Fruit fly (Drosophila melanogaster) whole organism, embryonic: ENCODE measurements around the gene dati.

Experiments used
- B-H2 ChIP-seq: fragments of 200-800 bp; sonication (Bioruptor generic); optimal IDR thresholded peaks from 2 replicates; lab custom pipeline; 2018; ENCODE audit warnings: missing biosample characterization, mild to moderate bottlenecking, missing genetic modification characterization
- BEAF-32 ChIP-seq: fragments of 200-800 bp; sonication (Bioruptor generic); optimal IDR thresholded peaks from 3 replicates; lab custom pipeline; 2017; ENCODE audit warnings: missing biosample characterization, missing genetic modification characterization, mild to moderate bottlenecking, moderate library complexity, missing genetic modification reagents
- CG10979 ChIP-seq: fragments of 200-800 bp; sonication (Bioruptor generic); optimal IDR thresholded peaks from 2 replicates; lab custom pipeline; 2018; ENCODE audit warnings: missing biosample characterization, mild to moderate bottlenecking, missing genetic modification characterization, moderate library complexity
- CG11398 ChIP-seq: fragments of 200-800 bp; sonication (Bioruptor generic); optimal IDR thresholded peaks from 2 replicates; lab custom pipeline; 2016; ENCODE audit warnings: missing biosample characterization, missing genetic modification characterization
- CG14014 ChIP-seq: fragments of 200-800 bp; sonication (Bioruptor generic); IDR thresholded peaks from 2 replicates; pipeline ENCODE4 v1.3.6; 2022; ENCODE audit warnings: missing biosample characterization, missing genetic modification characterization
- CG16779 ChIP-seq: fragments of 200-800 bp; sonication (Bioruptor generic); IDR thresholded peaks from 2 replicates; pipeline ENCODE4 v1.3.6; 2022; ENCODE audit warnings: missing biosample characterization, missing genetic modification characterization
- CG17385 ChIP-seq: fragments of 200-800 bp; sonication (Bioruptor generic); optimal IDR thresholded peaks from 3 replicates; lab custom pipeline; 2018; ENCODE audit warnings: missing biosample characterization, mild to moderate bottlenecking, missing genetic modification characterization
- CG17802 ChIP-seq: fragments of 200-800 bp; sonication (Bioruptor generic); optimal IDR thresholded peaks from 2 replicates; lab custom pipeline; 2018; ENCODE audit warnings: missing biosample characterization, mild to moderate bottlenecking, missing genetic modification characterization, moderate library complexity
- CG2120 ChIP-seq: fragments of 200-800 bp; sonication (Bioruptor generic); optimal IDR thresholded peaks from 3 replicates; lab custom pipeline; 2016; ENCODE audit warnings: missing biosample characterization, missing genetic modification characterization
- CG2199 ChIP-seq: fragments of 200-800 bp; sonication (Bioruptor generic); IDR thresholded peaks from 3 replicates; pipeline ENCODE4 v1.3.6; 2022; ENCODE audit warnings: missing biosample characterization, missing genetic modification characterization
- CG2875 ChIP-seq: fragments of 200-800 bp; sonication (Bioruptor generic); optimal IDR thresholded peaks from 2 replicates; lab custom pipeline; 2017; ENCODE audit warnings: missing biosample characterization, mild to moderate bottlenecking, missing genetic modification characterization, missing genetic modification reagents
- CG31388 ChIP-seq: fragments of 200-800 bp; sonication (Bioruptor generic); optimal IDR thresholded peaks from 2 replicates; lab custom pipeline; 2016; ENCODE audit warnings: missing biosample characterization, missing genetic modification characterization
- CG3281 ChIP-seq: fragments of 200-800 bp; sonication (Bioruptor generic); optimal IDR thresholded peaks from 3 replicates; lab custom pipeline; 2017; ENCODE audit warnings: missing biosample characterization, mild to moderate bottlenecking, missing genetic modification characterization
- CG5245 ChIP-seq: fragments of 200-800 bp; sonication (Bioruptor generic); optimal IDR thresholded peaks from 3 replicates; lab custom pipeline; 2016; ENCODE audit warnings: missing biosample characterization, missing genetic modification characterization
- CG6254 ChIP-seq: fragments of 200-800 bp; sonication (Bioruptor generic); optimal IDR thresholded peaks from 3 replicates; lab custom pipeline; 2017; ENCODE audit warnings: mild to moderate bottlenecking, missing biosample characterization, missing genetic modification reagents, missing genetic modification characterization
- CG7556 ChIP-seq: fragments of 200-800 bp; sonication (Bioruptor generic); optimal IDR thresholded peaks from 2 replicates; lab custom pipeline; 2017; ENCODE audit warnings: missing biosample characterization, mild to moderate bottlenecking, missing genetic modification characterization
- CG8290 ChIP-seq, 3 experiments: fragments of 200-800 bp; sonication (Bioruptor generic); optimal IDR thresholded peaks; 2 replicates each; lab custom pipeline; 2016 to 2019; ENCODE audit warnings: missing biosample characterization in 3 of 3, missing genetic modification characterization in 3 of 3, mild to moderate bottlenecking in 2 of 3, moderate library complexity in 1 of 3
- CG8388 ChIP-seq: fragments of 200-800 bp; sonication (Bioruptor generic); optimal IDR thresholded peaks from 2 replicates; lab custom pipeline; 2019; ENCODE audit warnings: missing biosample characterization, mild to moderate bottlenecking, missing genetic modification characterization, moderate library complexity
- CG8765 ChIP-seq: fragments of 200-800 bp; sonication (Bioruptor generic); IDR thresholded peaks from 2 replicates; pipeline ENCODE4 v1.3.6; 2022; ENCODE audit warnings: missing biosample characterization, missing genetic modification characterization
- CG9932 ChIP-seq: fragments of 200-800 bp; sonication (Bioruptor generic); IDR thresholded peaks from 2 replicates; pipeline ENCODE4 v1.3.6; 2022; ENCODE audit warnings: missing biosample characterization, missing genetic modification characterization
- CHES-1-like ChIP-seq: fragments of 200-800 bp; sonication (Bioruptor generic); optimal IDR thresholded peaks from 2 replicates; lab custom pipeline; 2016; ENCODE audit warnings: missing biosample characterization, missing genetic modification characterization
- Hr3 ChIP-seq: fragments of 200-800 bp; sonication (Bioruptor generic); optimal IDR thresholded peaks from 3 replicates; lab custom pipeline; 2016; ENCODE audit warnings: missing biosample characterization, missing genetic modification characterization
- Hr51 ChIP-seq, 2 experiments: fragments of 200-800 bp; sonication (Bioruptor generic); optimal IDR thresholded peaks; 2 replicates in 1 of 2; 3 replicates in 1 of 2; lab custom pipeline; 2016 to 2018; ENCODE audit warnings: missing biosample characterization in 2 of 2, missing genetic modification characterization in 2 of 2, mild to moderate bottlenecking in 1 of 2, moderate library complexity in 1 of 2
- Med ChIP-seq: fragments of 200-800 bp; sonication (Bioruptor generic); peaks from one replicate; lab custom pipeline; 2016; ENCODE audit warnings: missing biosample characterization, missing genetic modification characterization, mild to moderate bottlenecking, inconsistent platforms, moderate library complexity
- Myb ChIP-seq: fragments of 200-800 bp; sonication (Bioruptor generic); optimal IDR thresholded peaks from 2 replicates; lab custom pipeline; 2016; ENCODE audit warnings: missing biosample characterization, missing genetic modification characterization
- Rx ChIP-seq: fragments of 200-800 bp; sonication (Bioruptor generic); IDR thresholded peaks from 2 replicates; pipeline ENCODE4 v1.3.6; 2022; ENCODE audit warnings: missing biosample characterization, missing genetic modification characterization
- Sox102F ChIP-seq: fragments of 200-800 bp; sonication (Bioruptor generic); optimal IDR thresholded peaks from 2 replicates; lab custom pipeline; 2018; ENCODE audit warnings: missing biosample characterization, mild to moderate bottlenecking, missing genetic modification characterization, moderate library complexity
- Sry-β ChIP-seq: fragments of 200-800 bp; sonication (Bioruptor generic); optimal IDR thresholded peaks from 2 replicates; lab custom pipeline; 2018; ENCODE audit warnings: missing biosample characterization, mild to moderate bottlenecking, missing genetic modification characterization, moderate library complexity
- Xbp1 ChIP-seq: fragments of 200-800 bp; sonication (Bioruptor generic); optimal IDR thresholded peaks from 3 replicates; lab custom pipeline; 2016; ENCODE audit warnings: missing biosample characterization, mild to moderate bottlenecking, missing genetic modification characterization
- ato ChIP-seq: fragments of 200-800 bp; sonication (Bioruptor generic); IDR thresholded peaks from 2 replicates; pipeline ENCODE4 v1.3.6; 2022; ENCODE audit warnings: missing biosample characterization, missing genetic modification characterization; ENCODE audit not compliant: partially characterized antibody
- bbx ChIP-seq: fragments of 200-800 bp; sonication (Bioruptor generic); IDR thresholded peaks from 2 replicates; pipeline ENCODE4 v1.3.6; 2022; ENCODE audit warnings: missing biosample characterization, missing genetic modification characterization; ENCODE audit not compliant: partially characterized antibody
- cg ChIP-seq: fragments of 200-800 bp; sonication (Bioruptor generic); optimal IDR thresholded peaks from 3 replicates; lab custom pipeline; 2019; ENCODE audit warnings: missing biosample characterization, mild to moderate bottlenecking, missing genetic modification characterization, moderate library complexity
- chif ChIP-seq, 2 experiments: fragments of 200-800 bp; sonication (Bioruptor generic); optimal IDR thresholded peaks; 3 replicates each; lab custom pipeline; 2016; ENCODE audit warnings: missing biosample characterization in 2 of 2, missing genetic modification characterization in 2 of 2
- dmrt11E ChIP-seq: fragments of 200-800 bp; sonication (Bioruptor generic); optimal IDR thresholded peaks from 3 replicates; lab custom pipeline; 2018; ENCODE audit warnings: missing biosample characterization, mild to moderate bottlenecking, missing genetic modification characterization, moderate library complexity
- gt ChIP-seq: fragments of 200-800 bp; sonication (Bioruptor generic); IDR thresholded peaks from 2 replicates; pipeline ENCODE4 v1.3.6; 2022; ENCODE audit warnings: missing biosample characterization, missing genetic modification characterization
- lbe ChIP-seq: fragments of 200-800 bp; sonication (Bioruptor generic); optimal IDR thresholded peaks from 2 replicates; lab custom pipeline; 2016; ENCODE audit warnings: missing biosample characterization, mild to moderate bottlenecking, missing genetic modification characterization
- pan ChIP-seq, 4 experiments: fragments of >200 bp in 3 of 4; fragments of 200-800 bp in 1 of 4; sonication (Bioruptor generic) in 1 of 4; optimal IDR thresholded peaks in 3 of 4; IDR thresholded peaks in 1 of 4; 2 replicates each; pipeline versions ENCODE4 v1.3.6 to Lab custom; 2017 to 2022; ENCODE audit warnings: missing biosample characterization in 2 of 4, missing genetic modification characterization in 2 of 4, mixed read lengths in 1 of 4
- pros ChIP-seq: fragments of 200-800 bp; sonication (Bioruptor generic); optimal IDR thresholded peaks from 3 replicates; lab custom pipeline; 2019; ENCODE audit warnings: missing biosample characterization, mild to moderate bottlenecking, missing genetic modification characterization, moderate library complexity
- schlank ChIP-seq: fragments of 200-800 bp; sonication (Bioruptor generic); optimal IDR thresholded peaks from 2 replicates; lab custom pipeline; 2018; ENCODE audit warnings: missing biosample characterization, mild to moderate bottlenecking, missing genetic modification characterization
- shn ChIP-seq: fragments of 200-800 bp; sonication (Bioruptor generic); optimal IDR thresholded peaks from 3 replicates; lab custom pipeline; 2016; ENCODE audit warnings: missing biosample characterization, missing genetic modification characterization
- sna ChIP-seq: fragments of 200-800 bp; sonication (Bioruptor generic); IDR thresholded peaks from 2 replicates; pipeline ENCODE4 v1.3.6; 2022; ENCODE audit warnings: missing biosample characterization, missing genetic modification characterization; ENCODE audit not compliant: partially characterized antibody
- stc ChIP-seq: fragments of 200-800 bp; sonication (Bioruptor generic); IDR thresholded peaks from 2 replicates; pipeline ENCODE4 v1.3.6; 2022; ENCODE audit warnings: missing biosample characterization, missing genetic modification characterization
- sug ChIP-seq: fragments of 200-800 bp; optimal IDR thresholded peaks from 2 replicates; lab custom pipeline; 2019; ENCODE audit warnings: missing biosample characterization, mild to moderate bottlenecking, missing genetic modification characterization, moderate library complexity
- wek ChIP-seq: fragments of 200-800 bp; sonication (Bioruptor generic); optimal IDR thresholded peaks from 3 replicates; lab custom pipeline; 2018; ENCODE audit warnings: missing biosample characterization, mild to moderate bottlenecking, missing genetic modification characterization, moderate library complexity
- z ChIP-seq: fragments of 200-800 bp; sonication (Bioruptor generic); IDR thresholded peaks from 3 replicates; pipeline ENCODE4 v1.3.6; 2022; ENCODE audit warnings: missing biosample characterization, missing genetic modification characterization
- zen ChIP-seq: fragments of 200-800 bp; sonication (Bioruptor generic); optimal IDR thresholded peaks from 3 replicates; lab custom pipeline; 2018; ENCODE audit warnings: missing biosample characterization, mild to moderate bottlenecking, missing genetic modification characterization, moderate library complexity
- zfh2 ChIP-seq: fragments of 200-800 bp; sonication (Bioruptor generic); optimal IDR thresholded peaks from 2 replicates; lab custom pipeline; 2016; ENCODE audit warnings: missing biosample characterization, missing genetic modification characterization

The dati gene

dm6 chr4:395505-395868, at the start of gene dati:
Gene dati (minus strand): TSS chr4:395605.
- peak; percentile 14 for TF ChIP-seq Med (GFP tag; lab: Kevin White, UChicago)
- no peak for TF ChIP-seq CG2875 (GFP tag; lab: Kevin White, UChicago)
- no peak for TF ChIP-seq CG14014
- TF ChIP-seq Hr3, result no peak
- TF ChIP-seq shn (GFP tag; lab: Kevin White, UChicago), result no peak
- TF ChIP-seq stc (GFP tag; lab: Robert Waterston, UW), result no peak
- TF ChIP-seq CG2199 (GFP tag; lab: Robert Waterston, UW), result 0 out of 3 replicates have a peak, but pooled peaks have one; percentile 64
- TF ChIP-seq sna (GFP tag; lab: Robert Waterston, UW), result no peak
- no peak for TF ChIP-seq CG11398 (GFP tag; lab: Kevin White, UChicago)
- no peak for TF ChIP-seq CG8388
- no peak for TF ChIP-seq CG8765 (GFP tag; lab: Robert Waterston, UW)
- TF ChIP-seq CHES-1-like (GFP tag; lab: Kevin White, UChicago), result no peak

- TF ChIP-seq Hr51 (GFP tag; optimal IDR thresholded peaks at IDR 0.05; lab: Kevin White, UChicago), result peak in 1 of 2 experiments; percentile 6
- TF ChIP-seq CG2199 (GFP tag; lab: Robert Waterston, UW), result 0 out of 3 replicates have a peak, but pooled peaks have one; percentile 27
- TF ChIP-seq CG17385 (GFP tag; lab: Kevin White, UChicago), result no peak
- TF ChIP-seq CG10979 (tag; lab: Kevin White, UChicago), result peak; percentile 21
- TF ChIP-seq CG5245 (GFP tag; lab: Kevin White, UChicago), result no peak
- TF ChIP-seq CG3281 (GFP tag; lab: Kevin White, UChicago), result no peak
- peak; percentile 25 for TF ChIP-seq Myb (GFP tag; lab: Kevin White, UChicago)
- no peak for TF ChIP-seq bbx (GFP tag; lab: Robert Waterston, UW)
- TF ChIP-seq ato, result no peak
- TF ChIP-seq Sox102F, result no peak
- TF ChIP-seq Rx (GFP tag; lab: Robert Waterston, UW), result no peak
- peak; percentile 33 for TF ChIP-seq Sry-β
- peak; percentile 97 for TF ChIP-seq CG17802 (tag; lab: Kevin White, UChicago)
- no peak for TF ChIP-seq pan (optimal IDR thresholded peaks at IDR 0.05; lab: Kevin White, UChicago)
- TF ChIP-seq pan (GFP tag; optimal IDR thresholded peaks at IDR 0.05 in 1 of 2, IDR thresholded peaks at IDR 0.05 in 1 of 2), result peak in 1 of 2 experiments; percentile 44
- TF ChIP-seq pros, result no peak
- TF ChIP-seq Xbp1, result peak; percentile 22
- no peak for TF ChIP-seq CG9932 (GFP tag; lab: Robert Waterston, UW)
- TF ChIP-seq gt (GFP tag; lab: Robert Waterston, UW), result no peak
- TF ChIP-seq schlank, result no peak
- peak; percentile 62 for TF ChIP-seq zen (tag; lab: Kevin White, UChicago)
- TF ChIP-seq CG2120 (GFP tag; lab: Kevin White, UChicago), result peak; percentile 58
- peak; percentile 1 for TF ChIP-seq CG6254 (GFP tag; lab: Kevin White, UChicago)
- peak; percentile 34 for TF ChIP-seq zfh2
- no peak for TF ChIP-seq CG7556 (GFP tag; lab: Kevin White, UChicago)
- peak; percentile 15 for TF ChIP-seq BEAF-32 (GFP tag; lab: Kevin White, UChicago)
- no peak for TF ChIP-seq cg
- peak; percentile 30 for TF ChIP-seq dmrt11E (tag; lab: Kevin White, UChicago)
- no peak for TF ChIP-seq CG16779
- no peak for TF ChIP-seq CG31388
- no peak for TF ChIP-seq lbe (GFP tag; lab: Kevin White, UChicago)
- TF ChIP-seq wek (GFP tag; lab: Kevin White, UChicago), result peak; percentile 77
- peak; percentile 16 for TF ChIP-seq B-H2
- no peak for TF ChIP-seq sug (tag; lab: Kevin White, UChicago)
- no peak for TF ChIP-seq z (GFP tag; lab: Robert Waterston, UW)
- no peak for TF ChIP-seq CG8290 (GFP tag; optimal IDR thresholded peaks at IDR 0.05; lab: Kevin White, UChicago)
- TF ChIP-seq CG8290 (tag; optimal IDR thresholded peaks at IDR 0.05; lab: Kevin White, UChicago), result peak in 1 of 2 experiments; percentile 66
- TF ChIP-seq chif (GFP tag; optimal IDR thresholded peaks at IDR 0.05; lab: Kevin White, UChicago), result peak in 1 of 2 experiments; percentile 7
Measured at dm6 chr4:443592-444257, 48.3 kb upstream of the dati start, which contains the start of gene lgs. Gene lgs (minus strand): TSS chr4:443911.
